Worm (Caenorhabditis elegans) whole organism, midembryonic: ENCODE results near the gene Y49F6B.19.
A peak's percentile ranks its signal among the peaks of the same experiment; 100 is the strongest.

Source experiments
- T22C8.4 ChIP-seq: fragments of 200-800 bp; sonication (Bioruptor generic); IDR thresholded peaks from 2 replicates; pipeline ENCODE4 v1.3.6; 2022; ENCODE audit warnings: missing genetic modification characterization, missing compliant biosample characterization
- cog-1 ChIP-seq: sonication (generic microtip); optimal IDR thresholded peaks from 2 replicates; lab custom pipeline; 2016; ENCODE audit warnings: missing genetic modification characterization, missing compliant biosample characterization
- flt-1 ChIP-seq: fragments of 200-800 bp; sonication (Bioruptor generic); IDR thresholded peaks from 2 replicates; pipeline ENCODE4 v1.3.6; 2022; ENCODE audit warnings: missing genetic modification characterization, missing compliant biosample characterization
- klf-2 ChIP-seq: fragments of 200-800 bp; sonication (Bioruptor generic); conservative IDR thresholded peaks from 2 replicates; pipeline ENCODE4 v1.3.6; 2022; ENCODE audit warnings: missing genetic modification reagents, missing genetic modification characterization, missing compliant biosample characterization
- med-1 ChIP-seq: sonication (generic microtip); optimal IDR thresholded peaks from 2 replicates; lab custom pipeline; 2017; ENCODE audit warnings: missing genetic modification characterization, mild to moderate bottlenecking, missing compliant biosample characterization, antibody characterized with exemption, missing genetic modification reagents; ENCODE audit not compliant: insufficient read depth
- ref-1 ChIP-seq: fragments of 200-800 bp; sonication (Bioruptor generic); conservative IDR thresholded peaks from 2 replicates; pipeline ENCODE4 v1.3.6; 2022; ENCODE audit warnings: missing genetic modification reagents, missing genetic modification characterization, missing compliant biosample characterization
- tab-1 ChIP-seq: fragments of 200-800 bp; sonication (Bioruptor generic); IDR thresholded peaks from 2 replicates; pipeline ENCODE4 v1.3.6; 2022; ENCODE audit warnings: missing genetic modification characterization, missing compliant biosample characterization
- ztf-23 ChIP-seq: fragments of 200-800 bp; sonication (Bioruptor generic); IDR thresholded peaks from 2 replicates; pipeline ENCODE4 v1.3.6; 2022; ENCODE audit warnings: missing genetic modification reagents, missing genetic modification characterization, missing compliant biosample characterization
- ztf-29 ChIP-seq: fragments of 200-800 bp; sonication (Bioruptor generic); IDR thresholded peaks from 2 replicates; pipeline ENCODE4 v1.3.6; 2022; ENCODE audit warnings: missing genetic modification reagents, missing genetic modification characterization, missing compliant biosample characterization

Y49F6B.19 gene

ce11 chrII:3547282-3547681 is 35.1 kb upstream of the Y49F6B.19 start:
- TF ChIP-seq ztf-29, result no peak; the same call in 1 of the 2 replicates
- TF ChIP-seq tab-1 (GFP tag; lab: Robert Waterston, UW), result no peak
- no peak for TF ChIP-seq cog-1 (tag; lab: Kevin White, UChicago)
- no peak for TF ChIP-seq ref-1 (GFP tag; lab: Robert Waterston, UW)
- no peak for TF ChIP-seq med-1 (GFP tag; lab: Kevin White, UChicago)
- TF ChIP-seq ztf-23 (GFP tag; lab: Robert Waterston, UW), result no peak
- no peak for TF ChIP-seq flt-1 (GFP tag; lab: Robert Waterston, UW)
- TF ChIP-seq klf-2 (GFP tag; lab: Robert Waterston, UW), result no peak
- no peak for TF ChIP-seq T22C8.4

ce11 chrII:3546381-3546931 is 34.3 kb upstream of the Y49F6B.19 start, which contains the start of gene apd-3:
Gene apd-3 (minus strand): TSS chrII:3546431.
- TF ChIP-seq flt-1 (GFP tag; lab: Robert Waterston, UW) (no peak), ztf-23 (GFP tag; lab: Robert Waterston, UW) (no peak)

- TF ChIP-seq cog-1 (tag; lab: Kevin White, UChicago) (no peak), flt-1 (GFP tag; lab: Robert Waterston, UW) (no peak), ztf-23 (GFP tag; lab: Robert Waterston, UW) (no peak), med-1 (GFP tag; lab: Kevin White, UChicago) (no peak), ztf-29 (no peak), T22C8.4 (no peak), klf-2 (GFP tag; lab: Robert Waterston, UW) (no peak), tab-1 (GFP tag; lab: Robert Waterston, UW) (no peak), ref-1 (GFP tag; lab: Robert Waterston, UW) (no peak)
These were observed 28.0 kb upstream of the Y49F6B.19 start for ce11 chrII:3540151-3540550.

- TF ChIP-seq cog-1 (tag; lab: Kevin White, UChicago) (no peak), T22C8.4 (no peak)
These were observed 16.1 kb upstream of the Y49F6B.19 start, which contains the start of gene ncs-6 for ce11 chrII:3528256-3528655. Gene ncs-6 (minus strand): TSS chrII:3528516.

ce11 chrII:3527460-3527859 is 15.3 kb upstream of the Y49F6B.19 start:
- TF ChIP-seq tab-1 (GFP tag; lab: Robert Waterston, UW) (no peak), flt-1 (GFP tag; lab: Robert Waterston, UW) (no peak), ztf-23 (GFP tag; lab: Robert Waterston, UW) (no peak), ref-1 (GFP tag; lab: Robert Waterston, UW) (no peak), klf-2 (GFP tag; lab: Robert Waterston, UW) (no peak), cog-1 (tag; lab: Kevin White, UChicago) (no peak), T22C8.4 (no peak)

- TF ChIP-seq ref-1 (GFP tag; lab: Robert Waterston, UW), result no peak
- no peak for TF ChIP-seq T22C8.4
- TF ChIP-seq ztf-29, result no peak
- TF ChIP-seq ztf-23 (GFP tag; lab: Robert Waterston, UW), result no peak
- no peak for TF ChIP-seq tab-1 (GFP tag; lab: Robert Waterston, UW)
- no peak for TF ChIP-seq cog-1 (tag; lab: Kevin White, UChicago)
- TF ChIP-seq flt-1 (GFP tag; lab: Robert Waterston, UW), result no peak
- no peak for TF ChIP-seq med-1 (GFP tag; lab: Kevin White, UChicago)
- TF ChIP-seq klf-2 (GFP tag; lab: Robert Waterston, UW), result no peak
These were observed 12.0 kb upstream of the Y49F6B.19 start, which contains the start of gene col-72 for ce11 chrII:3524097-3524496. Gene col-72 (minus strand): TSS chrII:3524197.

- peak; percentile 74 for TF ChIP-seq flt-1 (GFP tag; lab: Robert Waterston, UW)
These were observed 11.4 kb upstream of the Y49F6B.19 start for ce11 chrII:3523547-3523946.

ce11 chrII:3520988-3521850 is 9.1 kb upstream of the Y49F6B.19 start, which contains the start of gene W09G10.9:
Gene W09G10.9 (plus strand): TSS chrII:3521800.
- TF ChIP-seq ztf-23 (GFP tag; lab: Robert Waterston, UW), result peak; percentile 93
- TF ChIP-seq ref-1 (GFP tag; lab: Robert Waterston, UW), result peak; percentile 89
- peak; percentile 4 for TF ChIP-seq cog-1 (tag; lab: Kevin White, UChicago)
- TF ChIP-seq klf-2 (GFP tag; lab: Robert Waterston, UW), result peak; percentile 91
- TF ChIP-seq tab-1 (GFP tag; lab: Robert Waterston, UW), result peak; percentile 96
- peak; percentile 92 for TF ChIP-seq T22C8.4
- TF ChIP-seq ztf-29, result peak; percentile 87
- TF ChIP-seq med-1 (GFP tag; lab: Kevin White, UChicago), result peak; percentile 43
- TF ChIP-seq flt-1 (GFP tag; lab: Robert Waterston, UW), result peak; percentile 95

- TF ChIP-seq med-1 (GFP tag; lab: Kevin White, UChicago) (peak; percentile 62), cog-1 (tag; lab: Kevin White, UChicago) (peak; percentile 87), flt-1 (GFP tag; lab: Robert Waterston, UW) (peak; percentile 93), ztf-29 (peak; percentile 86; the same call in 1 of the 2 replicates), tab-1 (GFP tag; lab: Robert Waterston, UW) (peak; percentile 89), ref-1 (GFP tag; lab: Robert Waterston, UW) (peak; percentile 81), ztf-23 (GFP tag; lab: Robert Waterston, UW) (peak; percentile 87; the same call in 1 of the 2 replicates), T22C8.4 (peak; percentile 88), klf-2 (GFP tag; lab: Robert Waterston, UW) (peak; percentile 84)
These were observed 6.9 kb upstream of the Y49F6B.19 start, which contains the start of gene clec-126 for ce11 chrII:3518961-3519544. Gene clec-126 (plus strand): TSS chrII:3519494.
